Worm (Caenorhabditis elegans) whole organism, young adult: Measurements from ENCODE around the gene exc-6.
A peak's percentile ranks its signal among the peaks of the same experiment; 100 is the strongest.

ENCODE experiments used
- C17E4.6 ChIP-seq: fragments of 200-800 bp; sonication (Bioruptor generic); IDR thresholded peaks from 2 replicates; pipeline ENCODE4 v1.3.6; 2022; ENCODE audit warnings: missing genetic modification reagents, missing genetic modification characterization, missing compliant biosample characterization
- D2030.7 ChIP-seq: fragments of 200-800 bp; sonication (Bioruptor generic); IDR thresholded peaks from 2 replicates; pipeline ENCODE4 v1.3.6; 2022; ENCODE audit warnings: missing genetic modification reagents, missing genetic modification characterization, missing compliant biosample characterization
- F23B12.7 ChIP-seq: sonication (generic microtip); optimal IDR thresholded peaks from 2 replicates; lab custom pipeline; 2017; ENCODE audit warnings: missing genetic modification characterization, mild to moderate bottlenecking, missing compliant biosample characterization, antibody characterized with exemption, moderate library complexity; ENCODE audit not compliant: insufficient read depth
- F37B4.10 ChIP-seq: fragments of 200-800 bp; sonication (Bioruptor generic); IDR thresholded peaks from 2 replicates; pipeline ENCODE4 v1.3.6; 2022; ENCODE audit warnings: missing genetic modification characterization, missing compliant biosample characterization
- F52B5.7 ChIP-seq: sonication (generic microtip); optimal IDR thresholded peaks from 2 replicates; lab custom pipeline; 2016; ENCODE audit warnings: mild to moderate bottlenecking, missing genetic modification characterization, missing compliant biosample characterization
- F57A8.1 ChIP-seq: fragments of 200-800 bp; sonication (Bioruptor generic); optimal IDR thresholded peaks from 2 replicates; lab custom pipeline; 2018; ENCODE audit warnings: mild to moderate bottlenecking, missing genetic modification characterization, moderate library complexity, missing compliant biosample characterization
- T07F8.4 ChIP-seq: sonication (generic microtip); optimal IDR thresholded peaks from 2 replicates; lab custom pipeline; 2016; ENCODE audit warnings: mild to moderate bottlenecking, missing genetic modification characterization, moderate library complexity, missing compliant biosample characterization
- Y67H2A.10 ChIP-seq: fragments of 200-800 bp; sonication (Bioruptor generic); conservative IDR thresholded peaks from 2 replicates; pipeline ENCODE4 v1.3.6; 2022; ENCODE audit warnings: missing genetic modification reagents, missing genetic modification characterization, missing compliant biosample characterization
- Y95B8A.8 ChIP-seq: fragments of 200-800 bp; sonication (Bioruptor generic); IDR thresholded peaks from 2 replicates; pipeline ENCODE4 v1.3.6; 2022; ENCODE audit warnings: missing genetic modification reagents, missing genetic modification characterization, missing compliant biosample characterization
- ama-1 ChIP-seq, 3 experiments: fragments of 150-350 bp in 1 of 3; sonication (generic microtip) in 2 of 3; optimal IDR thresholded peaks; 2 replicates each; lab custom pipeline; 2014 to 2018; ENCODE audit warnings: missing biosample characterization in 2 of 3, missing genetic modification characterization in 2 of 3, missing genetic modification reagents in 2 of 3
- attf-5 ChIP-seq: fragments of 200-800 bp; sonication (Bioruptor generic); optimal IDR thresholded peaks from 2 replicates; lab custom pipeline; 2018; ENCODE audit warnings: mild to moderate bottlenecking, missing genetic modification characterization, missing compliant biosample characterization
- attf-6 ChIP-seq: fragments of 200-800 bp; sonication (Bioruptor generic); IDR thresholded peaks from 2 replicates; pipeline ENCODE4 v1.3.6; 2022; ENCODE audit warnings: missing genetic modification reagents, missing genetic modification characterization, missing compliant biosample characterization
- ccch-3 ChIP-seq: fragments of 200-800 bp; sonication (Bioruptor generic); optimal IDR thresholded peaks from 2 replicates; lab custom pipeline; 2018; ENCODE audit warnings: mild to moderate bottlenecking, missing genetic modification characterization, missing compliant biosample characterization
- cebp-1 ChIP-seq, 2 experiments: fragments of 200-800 bp in 1 of 2; sonication (Bioruptor generic) in 1 of 2; sonication (generic microtip) in 1 of 2; IDR thresholded peaks in 1 of 2; optimal IDR thresholded peaks in 1 of 2; 2 replicates each; pipeline versions ENCODE4 v1.3.6 to Lab custom; 2017 to 2022; ENCODE audit warnings: missing compliant biosample characterization in 2 of 2, missing genetic modification characterization in 2 of 2, mild to moderate bottlenecking in 1 of 2, missing genetic modification reagents in 1 of 2, moderate library complexity in 1 of 2
- ceh-100 ChIP-seq: fragments of 200-800 bp; sonication (Bioruptor generic); IDR thresholded peaks from 2 replicates; pipeline ENCODE4 v1.3.6; 2022; ENCODE audit warnings: missing genetic modification reagents, missing genetic modification characterization, missing compliant biosample characterization
- ceh-27 ChIP-seq: fragments of 200-800 bp; sonication (Bioruptor generic); optimal IDR thresholded peaks from 2 replicates; lab custom pipeline; 2018; ENCODE audit warnings: mild to moderate bottlenecking, missing genetic modification characterization, moderate library complexity, missing compliant biosample characterization
- chd-7 ChIP-seq: sonication (generic microtip); optimal IDR thresholded peaks from 2 replicates; lab custom pipeline; 2016; ENCODE audit warnings: mild to moderate bottlenecking, missing genetic modification characterization, moderate library complexity, missing compliant biosample characterization
- dox-1 ChIP-seq: fragments of 200-800 bp; sonication (Bioruptor generic); IDR thresholded peaks from 2 replicates; pipeline ENCODE4 v1.3.6; 2022; ENCODE audit warnings: missing genetic modification reagents, missing genetic modification characterization, missing compliant biosample characterization
- dpff-1 ChIP-seq: sonication (generic microtip); optimal IDR thresholded peaks from 2 replicates; lab custom pipeline; 2017; ENCODE audit warnings: mild to moderate bottlenecking, missing genetic modification characterization, missing compliant biosample characterization
- efl-1 ChIP-seq: fragments of 150-350 bp; optimal IDR thresholded peaks from 2 replicates; lab custom pipeline; 2014; ENCODE audit warnings: missing biosample characterization, missing genetic modification reagents, missing genetic modification characterization
- gei-17 ChIP-seq: fragments of 200-800 bp; sonication (Bioruptor generic); optimal IDR thresholded peaks from 2 replicates; lab custom pipeline; 2018; ENCODE audit warnings: mild to moderate bottlenecking, missing genetic modification characterization, missing compliant biosample characterization
- him-1 ChIP-seq: sonication (generic microtip); optimal IDR thresholded peaks from 2 replicates; lab custom pipeline; 2016; ENCODE audit warnings: missing genotype, missing genetic modification reagents, missing genetic modification characterization, missing compliant biosample characterization
- lin-26 ChIP-seq: fragments of 200-800 bp; sonication (Bioruptor generic); IDR thresholded peaks from 2 replicates; pipeline ENCODE4 v1.3.6; 2022; ENCODE audit warnings: missing genetic modification reagents, missing genetic modification characterization, missing compliant biosample characterization
- lin-40 ChIP-seq: sonication (generic microtip); optimal IDR thresholded peaks from 2 replicates; lab custom pipeline; 2016; ENCODE audit warnings: missing genetic modification characterization, mild to moderate bottlenecking, missing compliant biosample characterization, missing genotype, missing genetic modification reagents
- lsy-27 ChIP-seq: sonication (generic microtip); optimal IDR thresholded peaks from 2 replicates; lab custom pipeline; 2017; ENCODE audit warnings: missing genetic modification characterization, mild to moderate bottlenecking, missing compliant biosample characterization, antibody characterized with exemption, missing genotype, borderline replicate concordance; ENCODE audit not compliant: insufficient read depth
- madf-10 ChIP-seq: sonication (generic microtip); optimal IDR thresholded peaks from 2 replicates; lab custom pipeline; 2016; ENCODE audit warnings: mild to moderate bottlenecking, missing genetic modification characterization, missing compliant biosample characterization
- mel-28 ChIP-seq: sonication (generic microtip); optimal IDR thresholded peaks from 2 replicates; lab custom pipeline; 2016; ENCODE audit warnings: borderline replicate concordance, mild to moderate bottlenecking, missing genetic modification characterization, missing compliant biosample characterization
- mxl-1 ChIP-seq: sonication (generic microtip); optimal IDR thresholded peaks from 2 replicates; lab custom pipeline; 2016; ENCODE audit warnings: missing genetic modification characterization, missing compliant biosample characterization
- nfyb-1 ChIP-seq: fragments of 200-800 bp; sonication (Bioruptor generic); IDR thresholded peaks from 2 replicates; pipeline ENCODE4 v1.3.6; 2022; ENCODE audit warnings: missing genetic modification reagents, missing genetic modification characterization, missing compliant biosample characterization
- nhr-80 ChIP-seq: sonication (generic microtip); optimal IDR thresholded peaks from 2 replicates; lab custom pipeline; 2016; ENCODE audit warnings: missing genetic modification characterization, missing compliant biosample characterization
- nhr-90 ChIP-seq: sonication (generic microtip); optimal IDR thresholded peaks from 2 replicates; lab custom pipeline; 2016; ENCODE audit warnings: missing genotype, mild to moderate bottlenecking, missing genetic modification characterization, missing compliant biosample characterization
- rec-8 ChIP-seq, 2 experiments: sonication (generic microtip); optimal IDR thresholded peaks; 2 replicates each; lab custom pipeline; 2016; ENCODE audit warnings: mild to moderate bottlenecking in 2 of 2, missing genetic modification characterization in 2 of 2, missing genetic modification reagents in 2 of 2, missing genotype in 2 of 2, missing biosample characterization in 1 of 2, missing compliant biosample characterization in 1 of 2, moderate library complexity in 1 of 2
- rpc-1 ChIP-seq, 2 experiments: fragments of 150-350 bp in 1 of 2; sonication (generic microtip) in 1 of 2; optimal IDR thresholded peaks; 2 replicates each; lab custom pipeline; 2014 to 2018; ENCODE audit warnings: missing biosample characterization in 1 of 2, missing genetic modification characterization in 1 of 2, missing genetic modification reagents in 1 of 2, missing genotype in 1 of 2
- snpc-1.1 ChIP-seq: sonication (generic microtip); optimal IDR thresholded peaks from 2 replicates; lab custom pipeline; 2017; ENCODE audit warnings: missing genetic modification characterization, mild to moderate bottlenecking, missing compliant biosample characterization, antibody characterized with exemption, moderate library complexity, missing genotype, missing genetic modification reagents; ENCODE audit not compliant: insufficient read depth
- snpc-3.4 ChIP-seq: sonication (generic microtip); optimal IDR thresholded peaks from 2 replicates; lab custom pipeline; 2017; ENCODE audit warnings: missing genetic modification characterization, mild to moderate bottlenecking, missing compliant biosample characterization, antibody characterized with exemption, moderate library complexity, missing genotype, missing genetic modification reagents
- snpc-4 ChIP-seq, 5 experiments: fragments of 150-350 bp in 1 of 5; sonication (generic microtip) in 4 of 5; optimal IDR thresholded peaks; 2 replicates each; lab custom pipeline; 2014 to 2018; ENCODE audit warnings: missing genetic modification characterization in 5 of 5, missing biosample characterization in 3 of 5, antibody characterized with exemption in 2 of 5, mild to moderate bottlenecking in 2 of 5, missing compliant biosample characterization in 2 of 5, missing genotype in 2 of 5, moderate library complexity in 2 of 5, missing genetic modification reagents in 1 of 5
- somi-1 ChIP-seq: fragments of 200-800 bp; sonication (Bioruptor generic); optimal IDR thresholded peaks from 2 replicates; lab custom pipeline; 2018; ENCODE audit warnings: mild to moderate bottlenecking, missing genetic modification characterization, missing compliant biosample characterization
- tbp1 ChIP-seq: fragments of 200-800 bp; sonication (Bioruptor generic); optimal IDR thresholded peaks from 2 replicates; lab custom pipeline; 2018; ENCODE audit warnings: mild to moderate bottlenecking, missing genetic modification characterization, missing compliant biosample characterization
- unc-130 ChIP-seq: sonication (generic microtip); optimal IDR thresholded peaks from 2 replicates; lab custom pipeline; 2016; ENCODE audit warnings: missing genetic modification reagents, missing genetic modification characterization, missing compliant biosample characterization
- zim-3 ChIP-seq: sonication (generic microtip); optimal IDR thresholded peaks from 2 replicates; lab custom pipeline; 2017; ENCODE audit warnings: mild to moderate bottlenecking, missing genetic modification characterization, moderate library complexity, missing compliant biosample characterization
- ztf-18 ChIP-seq: sonication (generic microtip); optimal IDR thresholded peaks from 2 replicates; lab custom pipeline; 2016; ENCODE audit warnings: missing genotype, mild to moderate bottlenecking, missing genetic modification characterization, missing compliant biosample characterization
- ztf-22 ChIP-seq: fragments of 200-800 bp; sonication (Bioruptor generic); optimal IDR thresholded peaks from 2 replicates; lab custom pipeline; 2018; ENCODE audit warnings: mild to moderate bottlenecking, missing genetic modification characterization, moderate library complexity, missing compliant biosample characterization
- ztf-26 ChIP-seq: sonication (generic microtip); optimal IDR thresholded peaks from 2 replicates; lab custom pipeline; 2017; ENCODE audit warnings: missing genetic modification characterization, missing compliant biosample characterization
- ztf-3 ChIP-seq: fragments of 200-800 bp; sonication (Bioruptor generic); optimal IDR thresholded peaks from 2 replicates; lab custom pipeline; 2018; ENCODE audit warnings: mild to moderate bottlenecking, missing genetic modification characterization, missing compliant biosample characterization
- ztf-6 ChIP-seq: fragments of 200-800 bp; sonication (Bioruptor generic); IDR thresholded peaks from 2 replicates; pipeline ENCODE4 v1.3.6; 2022; ENCODE audit warnings: missing genetic modification reagents, missing genetic modification characterization, missing compliant biosample characterization

exc-6 gene

ce11 chrIII:1122239-1122638, 19.2 kb downstream of the exc-6 start (continued):
- peak; percentile 9 for TF ChIP-seq lsy-27
- TF ChIP-seq F52B5.7 = no peak
- TF ChIP-seq ztf-18 (tag; lab: Kevin White, UChicago) = peak; percentile 73
- TF ChIP-seq C17E4.6 (GFP tag; lab: Robert Waterston, UW) = no peak
- peak; percentile 13 for TF ChIP-seq nhr-80 (tag; lab: Kevin White, UChicago)
- TF ChIP-seq ama-1 (optimal IDR thresholded peaks at IDR 0.05; lab: Kevin White, UChicago) = no peak
- TF ChIP-seq ama-1 (GFP tag; optimal IDR thresholded peaks at IDR 0.05; lab: Kevin White, UChicago) = peak; percentile 39 to 76
- TF ChIP-seq mxl-1 (tag; lab: Kevin White, UChicago) = peak; percentile 42
- TF ChIP-seq F37B4.10 (GFP tag; lab: Robert Waterston, UW) = no peak
- TF ChIP-seq lin-40 (tag; lab: Kevin White, UChicago) = peak; percentile 39
- TF ChIP-seq Y95B8A.8 (GFP tag; lab: Robert Waterston, UW) = no peak
- TF ChIP-seq ceh-27 (GFP tag; lab: Kevin White, UChicago) = peak; percentile 58
- TF ChIP-seq madf-10 (tag; lab: Kevin White, UChicago) = peak; percentile 35
- TF ChIP-seq rpc-1 (optimal IDR thresholded peaks at IDR 0.05; lab: Kevin White, UChicago) = peak; percentile 72
- TF ChIP-seq rpc-1 (tag; optimal IDR thresholded peaks at IDR 0.05; lab: Kevin White, UChicago) = peak; percentile 81
- TF ChIP-seq gei-17 (GFP tag; lab: Kevin White, UChicago) = no peak
- peak; percentile 54; the same call in 1 of the 2 replicates for TF ChIP-seq dox-1 (GFP tag; lab: Robert Waterston, UW)
- no peak for TF ChIP-seq somi-1 (GFP tag; lab: Kevin White, UChicago)
- no peak for TF ChIP-seq ztf-3 (GFP tag; lab: Kevin White, UChicago)
- TF ChIP-seq ztf-22 (GFP tag; lab: Kevin White, UChicago) = no peak
- peak; percentile 60 for TF ChIP-seq F23B12.7 (tag; lab: Kevin White, UChicago)
- TF ChIP-seq T07F8.4 = peak; percentile 13
- TF ChIP-seq attf-5 (GFP tag; lab: Kevin White, UChicago) = peak; percentile 45
- TF ChIP-seq ceh-100 (GFP tag; lab: Robert Waterston, UW) = no peak
- TF ChIP-seq nhr-90 = peak; percentile 77
- no peak for TF ChIP-seq F57A8.1 (GFP tag; lab: Kevin White, UChicago)
- TF ChIP-seq dpff-1 (tag; lab: Kevin White, UChicago) = no peak
- no peak for TF ChIP-seq ccch-3
- TF ChIP-seq him-1 (tag; lab: Kevin White, UChicago) = peak; percentile 78
- no peak for TF ChIP-seq unc-130 (GFP tag; lab: Kevin White, UChicago)
- peak; percentile 64 for TF ChIP-seq ztf-26 (tag; lab: Kevin White, UChicago)
- TF ChIP-seq lin-26 (GFP tag; lab: Robert Waterston, UW) = peak; percentile 47; the same call in 1 of the 2 replicates
- peak; percentile 79 for TF ChIP-seq nfyb-1 (GFP tag; lab: Robert Waterston, UW)
- no peak for TF ChIP-seq Y67H2A.10
- no peak for TF ChIP-seq snpc-1.1 (tag; lab: Kevin White, UChicago)
- TF ChIP-seq mel-28 = no peak
- no peak for TF ChIP-seq efl-1 (GFP tag; lab: Kevin White, UChicago)
- peak; percentile 69; the same call in 1 of the 2 replicates for TF ChIP-seq ztf-6 (GFP tag; lab: Robert Waterston, UW)
- TF ChIP-seq cebp-1 (GFP tag; IDR thresholded peaks at IDR 0.05; lab: Robert Waterston, UW) = 0 out of 2 replicates have a peak, but pooled peaks have one; percentile 10
- TF ChIP-seq cebp-1 (tag; optimal IDR thresholded peaks at IDR 0.05; lab: Kevin White, UChicago) = peak; percentile 56
- peak; percentile 50 for TF ChIP-seq snpc-4 (GFP tag; optimal IDR thresholded peaks at IDR 0.05; lab: Kevin White, UChicago)
- peak in 1 of 4 experiments; percentile 15 for TF ChIP-seq snpc-4 (tag; optimal IDR thresholded peaks at IDR 0.05; lab: Kevin White, UChicago)
- peak; percentile 15 to 66 for TF ChIP-seq rec-8 (tag; optimal IDR thresholded peaks at IDR 0.05; lab: Kevin White, UChicago)
- TF ChIP-seq chd-7 (tag; lab: Kevin White, UChicago) = peak; percentile 8
- TF ChIP-seq D2030.7 = peak; percentile 57; the same call in 1 of the 2 replicates
- no peak for TF ChIP-seq attf-6 (GFP tag; lab: Robert Waterston, UW)
- peak; percentile 48 for TF ChIP-seq snpc-3.4 (tag; lab: Kevin White, UChicago)
- TF ChIP-seq tbp1 (GFP tag; lab: Kevin White, UChicago) = peak; percentile 94
- TF ChIP-seq zim-3 (tag; lab: Kevin White, UChicago) = peak; percentile 63
